Worm (Caenorhabditis elegans): ENCODE results near the gene Y55F3C.9.

ce11 chrIV:749557-749956 lies 21.6 kb upstream of the Y55F3C.9 start:
- TF ChIP-seq hlh-6 (tag; optimal IDR thresholded peaks at IDR 0.05): no peak
- TF ChIP-seq pha-4 (tag; optimal IDR thresholded peaks at IDR 0.05): no peak
- no peak for TF ChIP-seq rnt-1 (tag; optimal IDR thresholded peaks at IDR 0.05)
- TF ChIP-seq C08G9.2 (tag; optimal IDR thresholded peaks at IDR 0.05): no peak
- TF ChIP-seq nhr-11 (tag; optimal IDR thresholded peaks at IDR 0.05): no peak
- TF ChIP-seq elt-2 (tag; optimal IDR thresholded peaks at IDR 0.05): no peak
- TF ChIP-seq tbx-2 (tag; optimal IDR thresholded peaks at IDR 0.05): no peak
- no peak for TF ChIP-seq dve-1 (tag; optimal IDR thresholded peaks at IDR 0.05)
- TF ChIP-seq ceh-18 (tag; optimal IDR thresholded peaks at IDR 0.05): no peak
- TF ChIP-seq gmeb-2 (tag; optimal IDR thresholded peaks at IDR 0.05): no peak
